Fruit fly (Drosophila melanogaster) whole organism, embryonic: Measurements from ENCODE around the gene Ccz1.

Source experiments
- CG10565 ChIP-seq: fragments of 200-800 bp; sonication (Bioruptor generic); optimal IDR thresholded peaks from 3 replicates; lab custom pipeline; 2016; ENCODE audit warnings: missing biosample characterization, mild to moderate bottlenecking, missing genetic modification characterization
- CG10959 ChIP-seq: fragments of 200-800 bp; sonication (Bioruptor generic); IDR thresholded peaks from 2 replicates; pipeline ENCODE4 v1.3.6; 2022; ENCODE audit warnings: missing biosample characterization, missing genetic modification characterization
- CG10979 ChIP-seq: fragments of 200-800 bp; sonication (Bioruptor generic); optimal IDR thresholded peaks from 2 replicates; lab custom pipeline; 2018; ENCODE audit warnings: missing biosample characterization, mild to moderate bottlenecking, missing genetic modification characterization, moderate library complexity
- CG11504 ChIP-seq: fragments of 200-800 bp; sonication (Bioruptor generic); optimal IDR thresholded peaks from 3 replicates; lab custom pipeline; 2019; ENCODE audit warnings: missing biosample characterization, mild to moderate bottlenecking, missing genetic modification characterization, moderate library complexity
- CG11723 ChIP-seq: fragments of 200-800 bp; sonication (Bioruptor generic); optimal IDR thresholded peaks from 2 replicates; lab custom pipeline; 2017; ENCODE audit warnings: missing biosample characterization, mild to moderate bottlenecking, missing genetic modification characterization
- CG12219 ChIP-seq: fragments of 200-800 bp; sonication (Bioruptor generic); optimal IDR thresholded peaks from 3 replicates; lab custom pipeline; 2018; ENCODE audit warnings: missing biosample characterization, mild to moderate bottlenecking, missing genetic modification characterization
- CG1233 ChIP-seq: fragments of 200-800 bp; sonication (Bioruptor generic); optimal IDR thresholded peaks from 4 replicates; lab custom pipeline; 2018; ENCODE audit warnings: missing biosample characterization, mild to moderate bottlenecking, missing genetic modification characterization
- CG12659 ChIP-seq: fragments of 200-800 bp; sonication (Bioruptor generic); optimal IDR thresholded peaks from 3 replicates; lab custom pipeline; 2017; ENCODE audit warnings: mild to moderate bottlenecking, missing biosample characterization, missing genetic modification reagents, missing genetic modification characterization
- CG12744 ChIP-seq: fragments of 200-800 bp; sonication (Bioruptor generic); optimal IDR thresholded peaks from 2 replicates; lab custom pipeline; 2016; ENCODE audit warnings: missing biosample characterization, missing genetic modification characterization
- CG13894 ChIP-seq: fragments of 200-800 bp; sonication (Bioruptor generic); optimal IDR thresholded peaks from 3 replicates; lab custom pipeline; 2018; ENCODE audit warnings: missing biosample characterization, mild to moderate bottlenecking, missing genetic modification characterization, moderate library complexity
- CG14710 ChIP-seq: fragments of 200-800 bp; sonication (Bioruptor generic); optimal IDR thresholded peaks from 3 replicates; lab custom pipeline; 2019; ENCODE audit warnings: missing biosample characterization, mild to moderate bottlenecking, missing genetic modification characterization, moderate library complexity
- CG17328 ChIP-seq: fragments of 200-800 bp; sonication (Bioruptor generic); IDR thresholded peaks from 2 replicates; pipeline ENCODE4 v1.3.6; 2022; ENCODE audit warnings: missing biosample characterization, missing genetic modification characterization
- CG17361 ChIP-seq: fragments of 200-800 bp; sonication (Bioruptor generic); IDR thresholded peaks from 3 replicates; pipeline ENCODE4 v1.3.6; 2022; ENCODE audit warnings: missing biosample characterization, missing genetic modification characterization
- CG18262 ChIP-seq: fragments of 200-800 bp; optimal IDR thresholded peaks from 3 replicates; lab custom pipeline; 2019; ENCODE audit warnings: missing biosample characterization, mild to moderate bottlenecking, missing genetic modification characterization, moderate library complexity
- CG31441 ChIP-seq: fragments of 200-800 bp; sonication (Bioruptor generic); IDR thresholded peaks from 2 replicates; pipeline ENCODE4 v1.3.6; 2022; ENCODE audit warnings: missing biosample characterization, missing genetic modification characterization
- CG6791 ChIP-seq: fragments of 200-800 bp; sonication (Bioruptor generic); IDR thresholded peaks from 3 replicates; pipeline ENCODE4 v1.3.6; 2022; ENCODE audit warnings: missing biosample characterization, missing genetic modification characterization; ENCODE audit not compliant: partially characterized antibody
- CG7372 ChIP-seq: fragments of 200-800 bp; sonication (Bioruptor generic); IDR thresholded peaks from 2 replicates; pipeline ENCODE4 v1.3.6; 2022; ENCODE audit warnings: missing biosample characterization, missing genetic modification characterization
- CG7839 ChIP-seq: fragments of 200-800 bp; sonication (Bioruptor generic); optimal IDR thresholded peaks from 3 replicates; lab custom pipeline; 2018; ENCODE audit warnings: missing biosample characterization, mild to moderate bottlenecking, missing genetic modification characterization, moderate library complexity
- CG8924 ChIP-seq: fragments of 200-800 bp; optimal IDR thresholded peaks from 3 replicates; lab custom pipeline; 2019; ENCODE audit warnings: missing biosample characterization, mild to moderate bottlenecking, missing genetic modification characterization, moderate library complexity
- CG9215 ChIP-seq: fragments of 200-800 bp; sonication (Bioruptor generic); IDR thresholded peaks from 2 replicates; pipeline ENCODE4 v1.3.6; 2022; ENCODE audit warnings: missing biosample characterization, missing genetic modification characterization
- CG9727 ChIP-seq: fragments of 200-800 bp; sonication (Bioruptor generic); optimal IDR thresholded peaks from 3 replicates; lab custom pipeline; 2017; ENCODE audit warnings: missing biosample characterization, mild to moderate bottlenecking, missing genetic modification characterization
- Chrac-16 ChIP-seq: fragments of 200-800 bp; sonication (Bioruptor generic); optimal IDR thresholded peaks from 3 replicates; lab custom pipeline; 2016; ENCODE audit warnings: missing biosample characterization, missing genetic modification characterization
- D19A ChIP-seq: fragments of 200-800 bp; optimal IDR thresholded peaks from 3 replicates; lab custom pipeline; 2019; ENCODE audit warnings: missing biosample characterization, mild to moderate bottlenecking, missing genetic modification characterization, moderate library complexity
- D19B ChIP-seq: fragments of 200-800 bp; sonication (Bioruptor generic); optimal IDR thresholded peaks from 2 replicates; lab custom pipeline; 2017; ENCODE audit warnings: missing biosample characterization, mild to moderate bottlenecking, missing genetic modification characterization
- Hr3 ChIP-seq: fragments of 200-800 bp; sonication (Bioruptor generic); optimal IDR thresholded peaks from 3 replicates; lab custom pipeline; 2016; ENCODE audit warnings: missing biosample characterization, missing genetic modification characterization
- Med ChIP-seq: fragments of 200-800 bp; sonication (Bioruptor generic); peaks from one replicate; lab custom pipeline; 2016; ENCODE audit warnings: missing biosample characterization, missing genetic modification characterization, mild to moderate bottlenecking, inconsistent platforms, moderate library complexity
- Oli ChIP-seq: fragments of 200-800 bp; sonication (Bioruptor generic); optimal IDR thresholded peaks from 2 replicates; lab custom pipeline; 2018; ENCODE audit warnings: missing biosample characterization, mild to moderate bottlenecking, missing genetic modification characterization, moderate library complexity
- ap ChIP-seq: fragments of 200-800 bp; sonication (Bioruptor generic); IDR thresholded peaks from 2 replicates; pipeline ENCODE4 v1.3.6; 2022; ENCODE audit warnings: missing biosample characterization, missing genetic modification characterization
- az2 ChIP-seq: fragments of 200-800 bp; sonication (Bioruptor generic); optimal IDR thresholded peaks from 3 replicates; lab custom pipeline; 2016; ENCODE audit warnings: missing biosample characterization, missing genetic modification characterization
- dmrt99B ChIP-seq: fragments of 200-800 bp; sonication (Bioruptor generic); optimal IDR thresholded peaks from 2 replicates; lab custom pipeline; 2018; ENCODE audit warnings: missing biosample characterization, mild to moderate bottlenecking, missing genetic modification characterization, moderate library complexity
- lab ChIP-seq: fragments of 200-800 bp; sonication (Bioruptor generic); optimal IDR thresholded peaks from 3 replicates; lab custom pipeline; 2017; ENCODE audit warnings: missing biosample characterization, missing genetic modification characterization, mild to moderate bottlenecking, moderate library complexity, missing genetic modification reagents
- lola ChIP-seq, 3 experiments: fragments of >200 bp in 2 of 3; fragments of 200-800 bp in 1 of 3; sonication (Bioruptor generic) in 1 of 3; optimal IDR thresholded peaks; 2 replicates each; lab custom pipeline; 2017 to 2019; ENCODE audit warnings: missing biosample characterization in 3 of 3, missing genetic modification characterization in 3 of 3, mild to moderate bottlenecking in 1 of 3, moderate library complexity in 1 of 3
- lov ChIP-seq, 2 experiments: fragments of 200-800 bp in 1 of 2; fragments of >200 bp in 1 of 2; sonication (Bioruptor generic) in 1 of 2; IDR thresholded peaks in 1 of 2; optimal IDR thresholded peaks in 1 of 2; 2 replicates in 1 of 2; 3 replicates in 1 of 2; pipeline versions ENCODE4 v1.3.6 to Lab custom; 2017 to 2022; ENCODE audit warnings: missing biosample characterization in 1 of 2, missing genetic modification characterization in 1 of 2
- oc ChIP-seq: fragments of 200-800 bp; sonication (Bioruptor generic); optimal IDR thresholded peaks from 2 replicates; lab custom pipeline; 2018; ENCODE audit warnings: missing biosample characterization, mild to moderate bottlenecking, missing genetic modification characterization, moderate library complexity
- peb ChIP-seq: fragments of 200-800 bp; sonication (Bioruptor generic); IDR thresholded peaks from 2 replicates; pipeline ENCODE4 v1.3.6; 2022; ENCODE audit warnings: missing biosample characterization, missing genetic modification characterization
- trem ChIP-seq: fragments of 200-800 bp; optimal IDR thresholded peaks from 3 replicates; lab custom pipeline; 2019; ENCODE audit warnings: missing biosample characterization, mild to moderate bottlenecking, missing genetic modification characterization, moderate library complexity
- wor ChIP-seq: fragments of 200-800 bp; sonication (Bioruptor generic); IDR thresholded peaks from 2 replicates; pipeline ENCODE4 v1.3.6; 2022; ENCODE audit warnings: missing biosample characterization, missing genetic modification characterization
- zf30C ChIP-seq: fragments of 200-800 bp; sonication (Bioruptor generic); optimal IDR thresholded peaks from 3 replicates; lab custom pipeline; 2018; ENCODE audit warnings: missing biosample characterization, mild to moderate bottlenecking, missing genetic modification characterization

The Ccz1 gene

DNA sequence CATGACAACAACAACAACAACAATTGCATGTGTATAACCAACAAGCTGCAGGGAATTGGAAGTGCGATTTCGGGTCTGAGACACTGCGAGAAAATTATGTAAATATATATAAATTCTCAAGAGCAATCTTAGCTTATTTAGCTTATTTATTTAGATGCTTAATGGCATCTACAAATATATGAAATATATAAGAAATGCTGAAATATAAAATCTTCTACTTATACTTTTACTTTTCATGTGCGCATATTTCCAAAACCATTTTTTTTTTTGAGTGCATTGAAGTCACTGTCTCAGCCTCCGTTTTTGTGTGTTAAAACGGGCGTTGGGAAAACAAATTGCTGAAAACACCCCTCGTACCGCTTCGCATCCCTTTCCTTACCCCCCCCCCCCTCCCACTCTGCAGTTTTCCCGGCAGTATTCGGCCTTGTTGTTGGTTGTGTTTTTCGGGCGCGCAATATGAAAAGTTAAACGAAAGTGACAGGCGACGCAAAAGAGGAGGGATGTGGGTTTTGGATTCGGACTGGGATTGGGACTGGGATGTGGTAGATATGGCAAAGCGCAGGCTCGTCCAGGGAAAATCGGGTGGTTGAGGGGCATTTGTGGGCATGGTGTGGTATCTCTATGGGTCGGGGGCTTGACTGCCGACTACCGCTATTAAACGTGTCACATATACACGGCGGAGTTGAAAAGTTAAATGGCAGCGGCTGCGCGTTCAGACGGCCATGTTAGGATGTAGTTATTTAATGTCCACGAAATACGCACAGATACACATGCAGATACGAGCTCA, 43.6 kb downstream of the Ccz1 start (continued):
- TF ChIP-seq dmrt99B (tag; lab: Kevin White, UChicago) (peak; percentile 53), CG8924 (tag; lab: Kevin White, UChicago) (peak; percentile 60), D19A (tag; lab: Kevin White, UChicago) (peak; percentile 63), zf30C (GFP tag; lab: Kevin White, UChicago) (peak; percentile 89), CG12659 (peak; percentile 12), CG6791 (GFP tag; lab: Robert Waterston, UW) (no peak), Med (peak; percentile 39), lov (optimal IDR thresholded peaks at IDR 0.05; lab: Kevin White, UChicago) (no peak), lov (GFP tag; IDR thresholded peaks at IDR 0.05; lab: Robert Waterston, UW) (no peak), CG14710 (tag; lab: Kevin White, UChicago) (peak; percentile 75), CG7839 (tag; lab: Kevin White, UChicago) (peak; percentile 49), D19B (GFP tag; lab: Kevin White, UChicago) (no peak), oc (tag; lab: Kevin White, UChicago) (peak; percentile 61), CG10565 (GFP tag; lab: Kevin White, UChicago) (no peak), Hr3 (GFP tag; lab: Kevin White, UChicago) (peak; percentile 66), CG10979 (tag; lab: Kevin White, UChicago) (peak; percentile 78), CG31441 (GFP tag; lab: Robert Waterston, UW) (peak; percentile 68), CG9727 (GFP tag; lab: Kevin White, UChicago) (peak; percentile 82), CG18262 (tag; lab: Kevin White, UChicago) (peak; percentile 75), Chrac-16 (peak; percentile 48), CG7372 (0 out of 2 replicates have a peak, but pooled peaks have one; percentile 11), CG11723 (peak; percentile 33), CG12744 (GFP tag; lab: Kevin White, UChicago) (no peak), CG17361 (peak; percentile 66; the same call in 2 of the 3 replicates), CG12219 (GFP tag; lab: Kevin White, UChicago) (peak; percentile 27), trem (tag; lab: Kevin White, UChicago) (peak; percentile 25), CG13894 (peak; percentile 69), ap (GFP tag; lab: Robert Waterston, UW) (0 out of 2 replicates have a peak, but pooled peaks have one; percentile 4), peb (peak; percentile 47; the same call in 1 of the 2 replicates), CG1233 (GFP tag; lab: Kevin White, UChicago) (peak; percentile 19), CG11504 (tag; lab: Kevin White, UChicago) (peak; percentile 62), CG17328 (GFP tag; lab: Robert Waterston, UW) (peak; percentile 68), lola (GFP tag; optimal IDR thresholded peaks at IDR 0.05; lab: Kevin White, UChicago) (peak in 1 of 3 experiments; percentile 84), wor (no peak), Oli (tag; lab: Kevin White, UChicago) (peak; percentile 69), CG9215 (GFP tag; lab: Robert Waterston, UW) (no peak), az2 (GFP tag; lab: Kevin White, UChicago) (peak; percentile 69), lab (GFP tag; lab: Kevin White, UChicago) (peak; percentile 8), CG10959 (GFP tag; lab: Robert Waterston, UW) (peak; percentile 71)
